Worm (Caenorhabditis elegans): ENCODE results near the gene rrp-8.
A peak's percentile ranks its signal among the peaks of the same experiment; 100 is the strongest.

DNA sequence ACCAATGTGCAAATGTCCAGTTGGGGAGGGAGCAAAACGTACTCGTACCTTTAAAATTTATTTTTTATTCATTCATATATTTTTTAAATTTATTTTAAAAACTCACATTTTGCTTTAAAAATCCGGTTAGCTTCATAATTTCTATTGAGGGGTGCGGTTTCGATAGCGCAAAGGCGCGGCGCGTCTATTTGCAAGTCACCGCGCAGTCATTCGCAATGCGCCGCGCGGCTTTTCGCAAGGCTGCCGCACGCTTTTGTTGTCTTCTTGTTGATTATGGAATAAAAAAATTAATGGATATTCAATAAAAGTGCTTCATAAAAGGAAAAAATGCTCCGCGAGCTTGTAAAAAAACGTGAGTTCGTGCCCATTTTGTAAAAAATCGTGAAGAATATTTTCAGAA lies 6.1 kb upstream of the rrp-8 start, which contains the start of the genes ears-2 and uncp-18:
- TF ChIP-seq egl-27 (tag; optimal IDR thresholded peaks at IDR 0.05) (peak in 1 of 2 experiments; percentile 63), rnt-1 (tag; optimal IDR thresholded peaks at IDR 0.05) (peak; percentile 97), efl-3 (GFP tag; optimal IDR thresholded peaks at IDR 0.05) (peak; percentile 76), aly-2 (tag; optimal IDR thresholded peaks at IDR 0.05) (no peak), nhr-77 (tag; optimal IDR thresholded peaks at IDR 0.05) (no peak), nhr-11 (tag; optimal IDR thresholded peaks at IDR 0.05) (peak; percentile 52), lir-3 (tag; optimal IDR thresholded peaks at IDR 0.05; ENCODE audit: poor library complexity) (peak; percentile 86), zag-1 (tag; optimal IDR thresholded peaks at IDR 0.05) (no peak), mdl-1 (tag; optimal IDR thresholded peaks at IDR 0.05) (peak in 1 of 2 experiments; percentile 64), nhr-76 (tag; optimal IDR thresholded peaks at IDR 0.05) (no peak)

All from whole organism, L1 larva.